Worm (Caenorhabditis elegans) whole organism, young adult: ENCODE measurements around the gene str-3.

Source experiments
- K12H6.12 ChIP-seq: fragments of 200-800 bp; sonication (Bioruptor generic); optimal IDR thresholded peaks from 2 replicates; lab custom pipeline; 2018; ENCODE audit warnings: mild to moderate bottlenecking, missing genetic modification characterization, missing compliant biosample characterization
- Y79H2A.3 ChIP-seq: fragments of 200-800 bp; sonication (Bioruptor generic); conservative IDR thresholded peaks from 2 replicates; pipeline ENCODE4 v1.3.6; 2022; ENCODE audit warnings: missing genetic modification reagents, missing genetic modification characterization, missing compliant biosample characterization
- die-1 ChIP-seq: sonication (generic microtip); optimal IDR thresholded peaks from 2 replicates; lab custom pipeline; 2016; ENCODE audit warnings: missing genotype, mild to moderate bottlenecking, missing genetic modification characterization, missing compliant biosample characterization
- gei-17 ChIP-seq: fragments of 200-800 bp; sonication (Bioruptor generic); optimal IDR thresholded peaks from 2 replicates; lab custom pipeline; 2018; ENCODE audit warnings: mild to moderate bottlenecking, missing genetic modification characterization, missing compliant biosample characterization
- hmg-20 ChIP-seq: fragments of 200-800 bp; sonication (Bioruptor generic); IDR thresholded peaks from 2 replicates; pipeline ENCODE4 v1.3.6; 2022; ENCODE audit warnings: missing genetic modification reagents, missing genetic modification characterization, missing compliant biosample characterization
- lin-54 ChIP-seq: fragments of 200-800 bp; sonication (Bioruptor generic); optimal IDR thresholded peaks from 2 replicates; lab custom pipeline; 2018; ENCODE audit warnings: mild to moderate bottlenecking, missing genetic modification characterization, missing compliant biosample characterization
- lsy-27 ChIP-seq: sonication (generic microtip); optimal IDR thresholded peaks from 2 replicates; lab custom pipeline; 2017; ENCODE audit warnings: missing genetic modification characterization, mild to moderate bottlenecking, missing compliant biosample characterization, antibody characterized with exemption, missing genotype, borderline replicate concordance; ENCODE audit not compliant: insufficient read depth
- nfyb-1 ChIP-seq: fragments of 200-800 bp; sonication (Bioruptor generic); IDR thresholded peaks from 2 replicates; pipeline ENCODE4 v1.3.6; 2022; ENCODE audit warnings: missing genetic modification reagents, missing genetic modification characterization, missing compliant biosample characterization
- nhr-179 ChIP-seq: sonication (generic microtip); optimal IDR thresholded peaks from 2 replicates; lab custom pipeline; 2016; ENCODE audit warnings: mild to moderate bottlenecking, missing genetic modification characterization, missing compliant biosample characterization
- pha-4 ChIP-seq: fragments of 150-350 bp; sonication (generic microtip); optimal IDR thresholded peaks from 2 replicates; lab custom pipeline; 2014; ENCODE audit warnings: missing biosample characterization, missing genetic modification reagents, missing genetic modification characterization
- snpc-4 ChIP-seq, 5 experiments: fragments of 150-350 bp in 1 of 5; sonication (generic microtip) in 4 of 5; optimal IDR thresholded peaks; 2 replicates each; lab custom pipeline; 2014 to 2018; ENCODE audit warnings: missing genetic modification characterization in 5 of 5, missing biosample characterization in 3 of 5, antibody characterized with exemption in 2 of 5, mild to moderate bottlenecking in 2 of 5, missing compliant biosample characterization in 2 of 5, missing genotype in 2 of 5, moderate library complexity in 2 of 5, missing genetic modification reagents in 1 of 5
- unc-62 ChIP-seq: fragments of 150-350 bp; optimal IDR thresholded peaks from 2 replicates; lab custom pipeline; 2014; ENCODE audit warnings: missing biosample characterization, missing genetic modification reagents, missing genetic modification characterization
- zfh-2 ChIP-seq: fragments of 200-800 bp; sonication (Bioruptor generic); conservative IDR thresholded peaks from 2 replicates; pipeline ENCODE4 v1.3.6; 2022; ENCODE audit warnings: missing genetic modification reagents, missing genetic modification characterization, missing compliant biosample characterization
- ztf-25 ChIP-seq: fragments of 200-800 bp; sonication (Bioruptor generic); IDR thresholded peaks from 2 replicates; pipeline ENCODE4 v1.3.6; 2022; ENCODE audit warnings: missing genetic modification reagents, missing genetic modification characterization, missing compliant biosample characterization

DNA sequence TGAATTAATAATTGTTTCAGACTA lies 25.6 kb upstream of the str-3 start, which contains the start of gene swsn-4:
- TF ChIP-seq lin-54 (no peak), pha-4 (tag; lab: Kevin White, UChicago) (no peak), lsy-27 (tag; lab: Kevin White, UChicago) (no peak), die-1 (tag; lab: Kevin White, UChicago) (no peak), nfyb-1 (GFP tag; lab: Robert Waterston, UW) (no peak), hmg-20 (no peak), gei-17 (no peak), snpc-4 (GFP tag; optimal IDR thresholded peaks at IDR 0.05; lab: Kevin White, UChicago) (no peak), snpc-4 (tag; optimal IDR thresholded peaks at IDR 0.05; lab: Kevin White, UChicago) (no peak), unc-62 (GFP tag; lab: Kevin White, UChicago) (no peak), K12H6.12 (no peak), Y79H2A.3 (GFP tag; lab: Robert Waterston, UW) (no peak), ztf-25 (GFP tag; lab: Robert Waterston, UW) (no peak), nhr-179 (tag; lab: Kevin White, UChicago) (no peak), zfh-2 (GFP tag; lab: Robert Waterston, UW) (no peak)
